Worm (Caenorhabditis elegans) whole organism, L1 larva: Measurements from ENCODE around the gene F54F7.2.

ENCODE experiments used
- ceh-90 ChIP-seq: sonication (generic microtip); optimal IDR thresholded peaks from 2 replicates; lab custom pipeline; 2016; ENCODE audit warnings: missing genetic modification characterization, missing compliant biosample characterization
- dpl-1 ChIP-seq, 3 experiments: fragments of 150-350 bp in 2 of 3; sonication (generic microtip) in 1 of 3; optimal IDR thresholded peaks; 2 replicates each; lab custom pipeline; 2014 to 2017; ENCODE audit warnings: missing biosample characterization in 3 of 3, missing genetic modification characterization in 3 of 3, missing genetic modification reagents in 3 of 3
- efl-3 ChIP-seq: fragments of 200-800 bp; sonication (Bioruptor generic); optimal IDR thresholded peaks from 2 replicates; lab custom pipeline; 2018; ENCODE audit warnings: mild to moderate bottlenecking, missing genetic modification characterization, missing compliant biosample characterization
- hlh-4 ChIP-seq: sonication (generic microtip); optimal IDR thresholded peaks from 2 replicates; lab custom pipeline; 2016; ENCODE audit warnings: mild to moderate bottlenecking, missing genetic modification characterization, missing compliant biosample characterization
- mdl-1 ChIP-seq, 2 experiments: fragments of 150-350 bp; optimal IDR thresholded peaks; 2 replicates each; lab custom pipeline; 2014 to 2017; ENCODE audit warnings: missing biosample characterization in 2 of 2, missing genetic modification characterization in 2 of 2, inconsistent platforms in 1 of 2
- nhr-47 ChIP-seq: sonication (generic microtip); optimal IDR thresholded peaks from 2 replicates; lab custom pipeline; 2016; ENCODE audit warnings: mild to moderate bottlenecking, missing genetic modification characterization, moderate library complexity, missing compliant biosample characterization
- nhr-85 ChIP-seq: sonication (generic microtip); peaks from one replicate; lab custom pipeline; 2016; ENCODE audit warnings: missing genetic modification characterization, inconsistent platforms, missing compliant biosample characterization
- pax-3 ChIP-seq: fragments of 200-800 bp; sonication (Bioruptor generic); optimal IDR thresholded peaks from 2 replicates; lab custom pipeline; 2018; ENCODE audit warnings: mild to moderate bottlenecking, missing genetic modification characterization, moderate library complexity, missing compliant biosample characterization
- snpc-4 ChIP-seq: fragments of 150-350 bp; optimal IDR thresholded peaks from 2 replicates; lab custom pipeline; 2014; ENCODE audit warnings: missing biosample characterization, missing genetic modification characterization
- tbx-2 ChIP-seq: sonication (generic microtip); optimal IDR thresholded peaks from 2 replicates; lab custom pipeline; 2016; ENCODE audit warnings: missing genetic modification characterization, missing compliant biosample characterization
- unc-30 ChIP-seq: sonication (generic microtip); optimal IDR thresholded peaks from 2 replicates; lab custom pipeline; 2017; ENCODE audit warnings: missing biosample characterization, missing genetic modification characterization
- ztf-11 ChIP-seq, 2 experiments: sonication (generic microtip); optimal IDR thresholded peaks; 2 replicates each; lab custom pipeline; 2016 to 2017; ENCODE audit warnings: missing genetic modification characterization in 2 of 2, missing biosample characterization in 1 of 2, missing compliant biosample characterization in 1 of 2
- ztf-4 ChIP-seq: fragments of 150-350 bp; optimal IDR thresholded peaks from 2 replicates; lab custom pipeline; 2014; ENCODE audit warnings: missing biosample characterization, missing genetic modification characterization

- TF ChIP-seq unc-30 (tag; lab: Kevin White, UChicago): no peak
- TF ChIP-seq ztf-11 (tag; optimal IDR thresholded peaks at IDR 0.05; lab: Kevin White, UChicago): no peak
- no peak for TF ChIP-seq snpc-4 (tag; lab: Kevin White, UChicago)
- TF ChIP-seq mdl-1 (tag; optimal IDR thresholded peaks at IDR 0.05; lab: Kevin White, UChicago): no peak
- TF ChIP-seq dpl-1 (GFP tag; optimal IDR thresholded peaks at IDR 0.05; lab: Kevin White, UChicago): no peak
- no peak for TF ChIP-seq nhr-85 (tag; lab: Kevin White, UChicago)
- no peak for TF ChIP-seq tbx-2 (tag; lab: Kevin White, UChicago)
- no peak for TF ChIP-seq nhr-47 (tag; lab: Kevin White, UChicago)
- no peak for TF ChIP-seq ceh-90 (tag; lab: Kevin White, UChicago)
- no peak for TF ChIP-seq efl-3 (GFP tag; lab: Kevin White, UChicago)
- TF ChIP-seq pax-3 (tag; lab: Kevin White, UChicago): no peak
- no peak for TF ChIP-seq hlh-4 (tag; lab: Kevin White, UChicago)
- TF ChIP-seq ztf-4 (tag; lab: Kevin White, UChicago): no peak
Measured at ce11 chrX:11848618-11849017, 5.2 kb downstream of the F54F7.2 start, which contains the start of gene F54F7.9.
